Fruit fly (Drosophila melanogaster): ENCODE data around the gene lds.

Gene lds

DNA sequence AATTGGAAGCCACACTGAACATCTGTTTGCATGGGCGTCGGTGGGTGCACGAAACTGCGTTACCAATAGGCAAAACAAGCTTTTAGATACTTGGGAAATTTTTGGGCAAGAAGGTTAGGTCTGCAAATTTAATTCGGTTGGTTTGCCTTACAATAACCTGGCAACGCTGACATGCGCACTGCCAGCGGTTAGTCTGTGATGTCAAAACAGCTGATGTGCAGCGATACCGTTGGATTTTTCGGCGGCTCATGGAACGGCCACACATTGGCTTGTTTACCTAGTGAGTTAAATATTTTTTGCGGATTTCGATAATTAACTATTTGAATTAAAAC is 33.4 kb upstream of the lds start, which contains the start of gene ArgRS-m (continued):
- TF ChIP-seq Fer3 (tag; optimal IDR thresholded peaks at IDR 0.05) (peak; percentile 43), CG7987 (GFP tag; optimal IDR thresholded peaks at IDR 0.05) (no peak), nerfin-2 (GFP tag; IDR thresholded peaks at IDR 0.05; ENCODE audit: partially characterized antibody) (no peak), CG14965 (GFP tag; optimal IDR thresholded peaks at IDR 0.05; ENCODE audit: borderline replicate concordance) (no peak), CG6175 (GFP tag; IDR thresholded peaks at IDR 0.05) (0 out of 3 replicates have a peak, but pooled peaks have one; percentile 40), CG34224 (GFP tag; IDR thresholded peaks at IDR 0.05; ENCODE audit: partially characterized antibody) (no peak; the same call in 2 of the 3 replicates), prd (optimal IDR thresholded peaks at IDR 0.05) (no peak), prd (GFP tag; IDR thresholded peaks at IDR 0.05) (peak; percentile 33; the same call in 2 of the 3 replicates), dimm (GFP tag; IDR thresholded peaks at IDR 0.05) (no peak), chinmo (GFP tag; IDR thresholded peaks at IDR 0.05; ENCODE audit: partially characterized antibody) (no peak), pum (GFP tag; optimal IDR thresholded peaks at IDR 0.05) (no peak), CG13296 (GFP tag; optimal IDR thresholded peaks at IDR 0.05) (peak; percentile 33), CG2712 (tag; optimal IDR thresholded peaks at IDR 0.05) (peak; percentile 40), Nf-YC (tag; optimal IDR thresholded peaks at IDR 0.05) (peak; percentile 17), CG7963 (GFP tag; IDR thresholded peaks at IDR 0.05; ENCODE audit: partially characterized antibody) (no peak), CG4328 (GFP tag; optimal IDR thresholded peaks at IDR 0.05) (no peak), CG12071 (GFP tag; optimal IDR thresholded peaks at IDR 0.05) (no peak), bab2 (GFP tag; optimal IDR thresholded peaks at IDR 0.05) (peak; percentile 55), gcm (GFP tag; optimal IDR thresholded peaks at IDR 0.05) (no peak), chm (GFP tag; IDR thresholded peaks at IDR 0.05) (no peak), onecut (GFP tag; IDR thresholded peaks at IDR 0.05) (no peak), Hand (GFP tag; optimal IDR thresholded peaks at IDR 0.05) (no peak), inv (GFP tag; IDR thresholded peaks at IDR 0.05; ENCODE audit: partially characterized antibody) (no peak), Deaf1 (tag; optimal IDR thresholded peaks at IDR 0.05) (peak; percentile 30), tap (tag; optimal IDR thresholded peaks at IDR 0.05) (no peak), CG12219 (GFP tag; optimal IDR thresholded peaks at IDR 0.05) (no peak), CG17385 (GFP tag; optimal IDR thresholded peaks at IDR 0.05) (peak; percentile 13), schlank (tag; optimal IDR thresholded peaks at IDR 0.05) (peak; percentile 42), jumu (GFP tag; optimal IDR thresholded peaks at IDR 0.05) (peak; percentile 68), Elba2 (GFP tag; optimal IDR thresholded peaks at IDR 0.05) (no peak), CG11093 (GFP tag; IDR thresholded peaks at IDR 0.05) (no peak), CG7745 (tag; optimal IDR thresholded peaks at IDR 0.05) (no peak), cwo (GFP tag; optimal IDR thresholded peaks at IDR 0.05) (peak; percentile 41), PHDP (tag; optimal IDR thresholded peaks at IDR 0.05) (peak; percentile 53), ap (GFP tag; IDR thresholded peaks at IDR 0.05) (no peak), CG4820 (GFP tag; optimal IDR thresholded peaks at IDR 0.05) (no peak), ind (GFP tag; optimal IDR thresholded peaks at IDR 0.05) (peak; percentile 67), mld (GFP tag; IDR thresholded peaks at IDR 0.05; ENCODE audit: partially characterized antibody) (no peak), Stat92E (GFP tag; optimal IDR thresholded peaks at IDR 0.05) (peak in 1 of 3 experiments; percentile 10), CG1024 (GFP tag; IDR thresholded peaks at IDR 0.05) (no peak), Sox100B (GFP tag; optimal IDR thresholded peaks at IDR 0.05) (no peak), CG4360 (GFP tag; IDR thresholded peaks at IDR 0.05) (no peak), Dfd (GFP tag; optimal IDR thresholded peaks at IDR 0.05) (no peak), cad (GFP tag; optimal IDR thresholded peaks at IDR 0.05) (no peak), zf30C (GFP tag; optimal IDR thresholded peaks at IDR 0.05) (no peak), CG13424 (tag; optimal IDR thresholded peaks at IDR 0.05) (peak; percentile 37), CG9437 (GFP tag; optimal IDR thresholded peaks at IDR 0.05) (peak; percentile 15), CG32532 (GFP tag; IDR thresholded peaks at IDR 0.05) (peak; percentile 56), HLH4C (GFP tag; IDR thresholded peaks at IDR 0.05; ENCODE audit: partially characterized antibody) (no peak), ttk (GFP tag; IDR thresholded peaks at IDR 0.05) (no peak), bcd (GFP tag; optimal IDR thresholded peaks at IDR 0.05) (peak; percentile 45)

All from whole organism, embryonic.